Worm (Caenorhabditis elegans) whole organism, L4 larva: ENCODE data around the gene C15H7.3.

Source experiments
- ceh-82 ChIP-seq: sonication (generic microtip); optimal IDR thresholded peaks from 2 replicates; lab custom pipeline; 2017; ENCODE audit warnings: missing biosample characterization, missing genetic modification characterization
- hlh-30 ChIP-seq: sonication (generic microtip); optimal IDR thresholded peaks from 2 replicates; lab custom pipeline; 2017; ENCODE audit warnings: antibody characterized with exemption, mild to moderate bottlenecking, missing genetic modification characterization, missing compliant biosample characterization; ENCODE audit not compliant: insufficient read depth
- lin-13 ChIP-seq: fragments of 150-350 bp; optimal IDR thresholded peaks from 2 replicates; lab custom pipeline; 2014; ENCODE audit warnings: missing biosample characterization, missing genetic modification reagents, missing genetic modification characterization
- nhr-237 ChIP-seq: sonication (generic microtip); optimal IDR thresholded peaks from 2 replicates; lab custom pipeline; 2017; ENCODE audit warnings: missing biosample characterization, missing genetic modification characterization
- nhr-76 ChIP-seq: fragments of 150-350 bp; optimal IDR thresholded peaks from 2 replicates; lab custom pipeline; 2014; ENCODE audit warnings: missing biosample characterization, missing genetic modification characterization
- unc-39 ChIP-seq: sonication (generic microtip); optimal IDR thresholded peaks from 2 replicates; lab custom pipeline; 2017; ENCODE audit warnings: missing biosample characterization, missing genetic modification characterization

- TF ChIP-seq lin-13 (GFP tag; lab: Kevin White, UChicago) (no peak), unc-39 (tag; lab: Kevin White, UChicago) (no peak), hlh-30 (tag; lab: Kevin White, UChicago) (peak; percentile 71), nhr-76 (tag; lab: Kevin White, UChicago) (no peak), ceh-82 (tag; lab: Kevin White, UChicago) (no peak), nhr-237 (no peak)
Measured at ce11 chrIII:9697323-9697722, 45.6 kb upstream of the C15H7.3 start.
